Worm (Caenorhabditis elegans) whole organism, mixed stage, embryonic: ENCODE data around the gene C04E12.2.

Source experiments
- blmp-1 ChIP-seq: fragments of 150-350 bp; optimal IDR thresholded peaks from 2 replicates; lab custom pipeline; 2014; ENCODE audit warnings: missing biosample characterization, missing genetic modification characterization
- ceh-39 ChIP-seq: fragments of 150-350 bp; optimal IDR thresholded peaks from 2 replicates; lab custom pipeline; 2014; ENCODE audit warnings: missing biosample characterization, missing genetic modification characterization
- cnd-1 ChIP-seq: fragments of 200-800 bp; sonication (Bioruptor generic); optimal IDR thresholded peaks from 2 replicates; lab custom pipeline; 2018; ENCODE audit warnings: mild to moderate bottlenecking, missing genetic modification characterization, missing compliant biosample characterization
- drap-1 ChIP-seq: fragments of 200-800 bp; sonication (Bioruptor generic); optimal IDR thresholded peaks from 3 replicates; lab custom pipeline; 2018; ENCODE audit warnings: mild to moderate bottlenecking, missing genetic modification characterization, missing compliant biosample characterization
- flh-1 ChIP-seq: fragments of 200-800 bp; sonication (Bioruptor generic); optimal IDR thresholded peaks from 2 replicates; lab custom pipeline; 2018; ENCODE audit warnings: mild to moderate bottlenecking, missing genetic modification characterization, moderate library complexity, missing compliant biosample characterization
- lin-13 ChIP-seq: fragments of 150-350 bp; optimal IDR thresholded peaks from 2 replicates; lab custom pipeline; 2014; ENCODE audit warnings: missing biosample characterization, missing genetic modification characterization
- lsy-2 ChIP-seq: fragments of 150-350 bp; optimal IDR thresholded peaks from 2 replicates; lab custom pipeline; 2014; ENCODE audit warnings: missing biosample characterization, missing genetic modification characterization
- nhr-2 ChIP-seq: fragments of 150-350 bp; optimal IDR thresholded peaks from 2 replicates; lab custom pipeline; 2014; ENCODE audit warnings: missing biosample characterization, missing genetic modification characterization
- nhr-237 ChIP-seq: fragments of 150-350 bp; optimal IDR thresholded peaks from 2 replicates; lab custom pipeline; 2014; ENCODE audit warnings: missing biosample characterization, missing genetic modification characterization
- nhr-28 ChIP-seq: fragments of 150-350 bp; optimal IDR thresholded peaks from 2 replicates; lab custom pipeline; 2014; ENCODE audit warnings: missing biosample characterization, missing genetic modification characterization
- pha-4 ChIP-seq: fragments of 150-350 bp; optimal IDR thresholded peaks from 2 replicates; lab custom pipeline; 2018; ENCODE audit warnings: missing biosample characterization, missing genetic modification reagents, missing genetic modification characterization
- unc-62 ChIP-seq: fragments of 150-350 bp; optimal IDR thresholded peaks from 2 replicates; lab custom pipeline; 2014; ENCODE audit warnings: missing biosample characterization, missing genetic modification reagents, missing genetic modification characterization
- zip-8 ChIP-seq: fragments of 150-350 bp; optimal IDR thresholded peaks from 2 replicates; lab custom pipeline; 2014; ENCODE audit warnings: missing biosample characterization, missing genetic modification characterization
- ztf-11 ChIP-seq: fragments of 150-350 bp; optimal IDR thresholded peaks from 2 replicates; lab custom pipeline; 2014; ENCODE audit warnings: missing biosample characterization, missing genetic modification characterization

DNA sequence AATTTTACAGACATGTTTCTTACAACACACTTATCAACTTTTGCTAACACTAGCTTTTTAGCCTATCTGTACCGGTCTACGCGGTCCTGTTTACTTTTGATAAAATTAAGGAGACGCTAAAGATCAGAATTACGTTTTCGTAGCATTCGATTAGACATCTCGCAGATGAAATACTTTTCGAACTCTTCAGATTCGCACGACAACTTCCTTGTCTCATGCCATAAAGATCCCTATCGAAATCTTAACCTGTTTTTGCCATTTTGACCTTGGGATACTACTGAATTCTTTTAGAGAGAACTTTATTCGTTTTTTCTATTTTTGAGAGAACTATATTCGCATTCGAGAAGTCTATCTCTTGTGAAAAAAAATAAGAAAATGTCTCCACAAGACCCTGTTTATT, 34.5 kb upstream of the C04E12.2 start, which contains the start of gene C17B7.5:
- TF ChIP-seq drap-1 (GFP tag; lab: Kevin White, UChicago) (no peak), unc-62 (GFP tag; lab: Kevin White, UChicago) (no peak), pha-4 (no peak), zip-8 (no peak), ztf-11 (tag; lab: Kevin White, UChicago) (no peak), lsy-2 (tag; lab: Kevin White, UChicago) (no peak), ceh-39 (tag; lab: Kevin White, UChicago) (no peak), blmp-1 (no peak), nhr-237 (tag; lab: Kevin White, UChicago) (no peak), nhr-28 (tag; lab: Kevin White, UChicago) (no peak), cnd-1 (tag; lab: Kevin White, UChicago) (no peak), lin-13 (no peak), flh-1 (GFP tag; lab: Kevin White, UChicago) (no peak), nhr-2 (tag; lab: Kevin White, UChicago) (no peak)
